Fruit fly (Drosophila melanogaster) whole organism, embryonic: Measurements from ENCODE around the gene CG42656.

Experiments
- Atf3 ChIP-seq: fragments of 200-800 bp; sonication (Bioruptor generic); optimal IDR thresholded peaks from 3 replicates; lab custom pipeline; 2016; ENCODE audit warnings: missing biosample characterization, missing genetic modification characterization
- Awh ChIP-seq: fragments of 200-800 bp; sonication (Bioruptor generic); IDR thresholded peaks from 2 replicates; pipeline ENCODE4, ENCODE4 v1.3.6; 2022; ENCODE audit warnings: missing biosample characterization, missing genetic modification characterization
- Blimp-1 ChIP-seq: fragments of 200-800 bp; sonication (Bioruptor generic); optimal IDR thresholded peaks from 3 replicates; lab custom pipeline; 2018; ENCODE audit warnings: missing biosample characterization, missing genetic modification characterization, mild to moderate bottlenecking, moderate library complexity, missing genetic modification reagents
- CG11247 ChIP-seq: fragments of 200-800 bp; sonication (Bioruptor generic); IDR thresholded peaks from 2 replicates; pipeline ENCODE4 v1.3.6; 2022; ENCODE audit warnings: missing biosample characterization, missing genetic modification characterization
- CG12155 ChIP-seq: fragments of 200-800 bp; sonication (Bioruptor generic); optimal IDR thresholded peaks from 3 replicates; lab custom pipeline; 2016; ENCODE audit warnings: missing biosample characterization, missing genetic modification characterization
- CG12744 ChIP-seq: fragments of 200-800 bp; sonication (Bioruptor generic); optimal IDR thresholded peaks from 2 replicates; lab custom pipeline; 2016; ENCODE audit warnings: missing biosample characterization, missing genetic modification characterization
- CG12942 ChIP-seq: fragments of 200-800 bp; sonication (Bioruptor generic); optimal IDR thresholded peaks from 3 replicates; lab custom pipeline; 2016; ENCODE audit warnings: missing biosample characterization, missing genetic modification characterization
- CG2678 ChIP-seq: fragments of 200-800 bp; sonication (Bioruptor generic); optimal IDR thresholded peaks from 3 replicates; lab custom pipeline; 2019; ENCODE audit warnings: missing biosample characterization, mild to moderate bottlenecking, missing genetic modification characterization, moderate library complexity
- CG31365 ChIP-seq: fragments of 200-800 bp; sonication (Bioruptor generic); optimal IDR thresholded peaks from 2 replicates; lab custom pipeline; 2018; ENCODE audit warnings: missing biosample characterization, mild to moderate bottlenecking, missing genetic modification characterization
- CG32767 ChIP-seq: fragments of 200-800 bp; sonication (Bioruptor generic); IDR thresholded peaks from 2 replicates; pipeline ENCODE4 v1.3.6; 2022; ENCODE audit warnings: missing biosample characterization, missing genetic modification characterization
- CG5245 ChIP-seq: fragments of 200-800 bp; sonication (Bioruptor generic); optimal IDR thresholded peaks from 3 replicates; lab custom pipeline; 2016; ENCODE audit warnings: missing biosample characterization, missing genetic modification characterization
- CG8281 ChIP-seq: fragments of 200-800 bp; sonication (Bioruptor generic); optimal IDR thresholded peaks from 2 replicates; lab custom pipeline; 2018; ENCODE audit warnings: missing biosample characterization, mild to moderate bottlenecking, missing genetic modification characterization, moderate library complexity
- CG8944 ChIP-seq: fragments of 200-800 bp; sonication (Bioruptor generic); optimal IDR thresholded peaks from 3 replicates; lab custom pipeline; 2016; ENCODE audit warnings: missing biosample characterization, missing genetic modification characterization
- CG9932 ChIP-seq: fragments of 200-800 bp; sonication (Bioruptor generic); IDR thresholded peaks from 2 replicates; pipeline ENCODE4 v1.3.6; 2022; ENCODE audit warnings: missing biosample characterization, missing genetic modification characterization
- Deaf1 ChIP-seq: fragments of 200-800 bp; optimal IDR thresholded peaks from 3 replicates; lab custom pipeline; 2019; ENCODE audit warnings: missing biosample characterization, mild to moderate bottlenecking, missing genetic modification characterization, moderate library complexity
- H2.0 ChIP-seq: fragments of 200-800 bp; sonication (Bioruptor generic); IDR thresholded peaks from 2 replicates; pipeline ENCODE4 v1.3.6; 2022; ENCODE audit warnings: missing biosample characterization, missing genetic modification characterization
- Hr51 ChIP-seq, 2 experiments: fragments of 200-800 bp; sonication (Bioruptor generic); optimal IDR thresholded peaks; 2 replicates in 1 of 2; 3 replicates in 1 of 2; lab custom pipeline; 2016 to 2018; ENCODE audit warnings: missing biosample characterization in 2 of 2, missing genetic modification characterization in 2 of 2, mild to moderate bottlenecking in 1 of 2, moderate library complexity in 1 of 2
- NK7.1 ChIP-seq: fragments of 200-800 bp; sonication (Bioruptor generic); optimal IDR thresholded peaks from 3 replicates; lab custom pipeline; 2016; ENCODE audit warnings: missing biosample characterization, missing genetic modification characterization
- PHDP ChIP-seq: fragments of 200-800 bp; sonication (Bioruptor generic); optimal IDR thresholded peaks from 3 replicates; lab custom pipeline; 2018; ENCODE audit warnings: missing biosample characterization, mild to moderate bottlenecking, missing genetic modification characterization, moderate library complexity
- Pdp1 ChIP-seq, 2 experiments: fragments of 200-800 bp; sonication (Bioruptor generic); optimal IDR thresholded peaks; 3 replicates each; lab custom pipeline; 2016; ENCODE audit warnings: missing biosample characterization in 2 of 2, missing genetic modification characterization in 2 of 2, mild to moderate bottlenecking in 1 of 2, moderate library complexity in 1 of 2
- Ravus ChIP-seq: fragments of 200-800 bp; sonication (Bioruptor generic); IDR thresholded peaks from 2 replicates; pipeline ENCODE4 v1.3.6; 2022; ENCODE audit warnings: missing biosample characterization, missing genetic modification characterization
- Sin3A ChIP-seq: fragments of >200 bp; optimal IDR thresholded peaks from 2 replicates; lab custom pipeline; 2018
- Trl ChIP-seq, 3 experiments: fragments of >200 bp in 2 of 3; fragments of 200-800 bp in 1 of 3; sonication (Bioruptor generic) in 1 of 3; optimal IDR thresholded peaks; 2 replicates in 1 of 3; 3 replicates in 2 of 3; lab custom pipeline; 2016 to 2017; ENCODE audit warnings: missing biosample characterization in 1 of 3, missing genetic modification characterization in 1 of 3
- Xbp1 ChIP-seq: fragments of 200-800 bp; sonication (Bioruptor generic); optimal IDR thresholded peaks from 3 replicates; lab custom pipeline; 2016; ENCODE audit warnings: missing biosample characterization, mild to moderate bottlenecking, missing genetic modification characterization
- Xrp1 ChIP-seq: fragments of 200-800 bp; sonication (Bioruptor generic); IDR thresholded peaks from 2 replicates; pipeline ENCODE4 v1.3.6; 2022; ENCODE audit warnings: missing biosample characterization, missing genetic modification characterization
- abd-A ChIP-seq: fragments of 200-800 bp; sonication (Bioruptor generic); optimal IDR thresholded peaks from 3 replicates; lab custom pipeline; 2019; ENCODE audit warnings: missing biosample characterization, mild to moderate bottlenecking, missing genetic modification characterization, moderate library complexity
- aop ChIP-seq: fragments of 200-800 bp; sonication (Bioruptor generic); IDR thresholded peaks from 2 replicates; pipeline ENCODE4 v1.3.6; 2022; ENCODE audit warnings: missing biosample characterization, missing genetic modification characterization
- ase ChIP-seq: fragments of 200-800 bp; sonication (Bioruptor generic); IDR thresholded peaks from 3 replicates; pipeline ENCODE4 v1.3.6; 2022; ENCODE audit warnings: missing biosample characterization, missing genetic modification characterization
- bcd ChIP-seq: fragments of 200-800 bp; sonication (Bioruptor generic); optimal IDR thresholded peaks from 2 replicates; lab custom pipeline; 2017; ENCODE audit warnings: missing biosample characterization, mild to moderate bottlenecking, missing genetic modification characterization
- cwo ChIP-seq: fragments of 200-800 bp; sonication (Bioruptor generic); optimal IDR thresholded peaks from 3 replicates; lab custom pipeline; 2017; ENCODE audit warnings: missing biosample characterization, missing genetic modification characterization, mild to moderate bottlenecking, moderate library complexity, missing genetic modification reagents
- da ChIP-seq: fragments of 200-800 bp; sonication (Bioruptor generic); optimal IDR thresholded peaks from 2 replicates; lab custom pipeline; 2016; ENCODE audit warnings: missing biosample characterization, missing genetic modification characterization
- dmrt99B ChIP-seq: fragments of 200-800 bp; sonication (Bioruptor generic); optimal IDR thresholded peaks from 2 replicates; lab custom pipeline; 2018; ENCODE audit warnings: missing biosample characterization, mild to moderate bottlenecking, missing genetic modification characterization, moderate library complexity
- esg ChIP-seq: fragments of 200-800 bp; sonication (Bioruptor generic); conservative IDR thresholded peaks from 2 replicates; pipeline ENCODE4 v1.3.6; 2022; ENCODE audit warnings: missing biosample characterization, missing genetic modification characterization
- ftz-f1 ChIP-seq: fragments of 200-800 bp; sonication (Bioruptor generic); optimal IDR thresholded peaks from 2 replicates; lab custom pipeline; 2016; ENCODE audit warnings: missing biosample characterization, missing genetic modification characterization
- gcm ChIP-seq: fragments of 200-800 bp; sonication (Bioruptor generic); optimal IDR thresholded peaks from 2 replicates; lab custom pipeline; 2019; ENCODE audit warnings: missing biosample characterization, mild to moderate bottlenecking, missing genetic modification characterization, moderate library complexity
- gcm2 ChIP-seq: fragments of 200-800 bp; sonication (Bioruptor generic); optimal IDR thresholded peaks from 2 replicates; lab custom pipeline; 2016; ENCODE audit warnings: missing biosample characterization, missing genetic modification characterization
- grau ChIP-seq: fragments of 200-800 bp; optimal IDR thresholded peaks from 3 replicates; lab custom pipeline; 2019; ENCODE audit warnings: missing biosample characterization, mild to moderate bottlenecking, missing genetic modification characterization, moderate library complexity
- h ChIP-seq: fragments of >200 bp; optimal IDR thresholded peaks from 2 replicates; lab custom pipeline; 2017
- ind ChIP-seq: fragments of 200-800 bp; sonication (Bioruptor generic); optimal IDR thresholded peaks from 3 replicates; lab custom pipeline; 2016; ENCODE audit warnings: missing biosample characterization, missing genetic modification characterization
- lilli ChIP-seq: fragments of 200-800 bp; sonication (Bioruptor generic); optimal IDR thresholded peaks from 3 replicates; lab custom pipeline; 2016; ENCODE audit warnings: missing biosample characterization, missing genetic modification characterization
- lmd ChIP-seq: fragments of 200-800 bp; sonication (Bioruptor generic); IDR thresholded peaks from 2 replicates; pipeline ENCODE4 v1.3.6; 2022; ENCODE audit warnings: missing biosample characterization, missing genetic modification characterization
- luna ChIP-seq: fragments of 200-800 bp; sonication (Bioruptor generic); optimal IDR thresholded peaks from 2 replicates; lab custom pipeline; 2016; ENCODE audit warnings: missing biosample characterization, missing genetic modification characterization
- nmo ChIP-seq: fragments of 200-800 bp; sonication (Bioruptor generic); optimal IDR thresholded peaks from 2 replicates; lab custom pipeline; 2018; ENCODE audit warnings: missing biosample characterization, mild to moderate bottlenecking, missing genetic modification characterization, moderate library complexity
- onecut ChIP-seq: fragments of 200-800 bp; sonication (Bioruptor generic); IDR thresholded peaks from 2 replicates; pipeline ENCODE4 v1.3.6; 2022; ENCODE audit warnings: missing biosample characterization, missing genetic modification characterization
- psq ChIP-seq: fragments of 200-800 bp; sonication (Bioruptor generic); optimal IDR thresholded peaks from 2 replicates; lab custom pipeline; 2017; ENCODE audit warnings: missing biosample characterization, missing genetic modification characterization
- pum ChIP-seq: fragments of 200-800 bp; sonication (Bioruptor generic); optimal IDR thresholded peaks from 2 replicates; lab custom pipeline; 2016; ENCODE audit warnings: missing biosample characterization, missing genetic modification characterization
- schlank ChIP-seq: fragments of 200-800 bp; sonication (Bioruptor generic); optimal IDR thresholded peaks from 2 replicates; lab custom pipeline; 2018; ENCODE audit warnings: missing biosample characterization, mild to moderate bottlenecking, missing genetic modification characterization
- seq ChIP-seq: fragments of 200-800 bp; sonication (Bioruptor generic); IDR thresholded peaks from 2 replicates; pipeline ENCODE4 v1.3.6; 2022; ENCODE audit warnings: missing biosample characterization, missing genetic modification characterization
- tap ChIP-seq: fragments of 200-800 bp; optimal IDR thresholded peaks from 3 replicates; lab custom pipeline; 2019; ENCODE audit warnings: missing biosample characterization, mild to moderate bottlenecking, missing genetic modification characterization, moderate library complexity
- unpg ChIP-seq: fragments of 200-800 bp; sonication (Bioruptor generic); optimal IDR thresholded peaks from 3 replicates; lab custom pipeline; 2018; ENCODE audit warnings: missing biosample characterization, mild to moderate bottlenecking, missing genetic modification characterization, moderate library complexity
- usp ChIP-seq: fragments of >200 bp; optimal IDR thresholded peaks from 2 replicates; lab custom pipeline; 2017; ENCODE audit warnings: missing biosample characterization, missing genetic modification characterization
- vvl ChIP-seq: fragments of 200-800 bp; sonication (Bioruptor generic); IDR thresholded peaks from 2 replicates; pipeline ENCODE4 v1.3.6; 2022; ENCODE audit warnings: missing biosample characterization, missing genetic modification characterization

Gene CG42656

dm6 chr3R:7500513-7500912 lies 7.4 kb upstream of the CG42656 start (continued):
- TF ChIP-seq Trl (optimal IDR thresholded peaks at IDR 0.05; lab: Kevin White, UChicago) (no peak), Trl (GFP tag; optimal IDR thresholded peaks at IDR 0.05; lab: Kevin White, UChicago) (no peak), CG12744 (GFP tag; lab: Kevin White, UChicago) (no peak), da (GFP tag; lab: Kevin White, UChicago) (no peak), esg (GFP tag; lab: Robert Waterston, UW) (0 out of 2 replicates have a peak, but pooled peaks have one; percentile 20), vvl (no peak; the same call in 1 of the 2 replicates), luna (GFP tag; lab: Kevin White, UChicago) (no peak), tap (tag; lab: Kevin White, UChicago) (no peak), CG2678 (tag; lab: Kevin White, UChicago) (peak; percentile 28), CG31365 (tag; lab: Kevin White, UChicago) (no peak), ftz-f1 (GFP tag; lab: Kevin White, UChicago) (no peak), unpg (GFP tag; lab: Kevin White, UChicago) (no peak), Deaf1 (tag; lab: Kevin White, UChicago) (no peak), grau (tag; lab: Kevin White, UChicago) (peak; percentile 44), lmd (GFP tag; lab: Robert Waterston, UW) (peak; percentile 24; the same call in 1 of the 2 replicates), pum (GFP tag; lab: Kevin White, UChicago) (no peak), Atf3 (no peak), H2.0 (peak; percentile 54), Xrp1 (no peak), ind (peak; percentile 36), CG8944 (GFP tag; lab: Kevin White, UChicago) (no peak), ase (GFP tag; lab: Robert Waterston, UW) (no peak), PHDP (tag; lab: Kevin White, UChicago) (peak; percentile 52), CG12942 (GFP tag; lab: Kevin White, UChicago) (no peak), cwo (peak; percentile 6), seq (no peak), schlank (tag; lab: Kevin White, UChicago) (no peak), CG9932 (peak; percentile 65), CG12155 (GFP tag; lab: Kevin White, UChicago) (peak; percentile 42), lilli (GFP tag; lab: Kevin White, UChicago) (peak; percentile 59), psq (GFP tag; lab: Kevin White, UChicago) (no peak), CG32767 (GFP tag; lab: Robert Waterston, UW) (0 out of 2 replicates have a peak, but pooled peaks have one; percentile 40), abd-A (tag; lab: Kevin White, UChicago) (no peak), Sin3A (no peak), CG11247 (GFP tag; lab: Robert Waterston, UW) (peak; percentile 17; the same call in 1 of the 2 replicates), Blimp-1 (no peak), NK7.1 (GFP tag; lab: Kevin White, UChicago) (no peak), nmo (GFP tag; lab: Kevin White, UChicago) (peak; percentile 16), CG8281 (tag; lab: Kevin White, UChicago) (no peak), gcm (GFP tag; lab: Kevin White, UChicago) (no peak), Pdp1 (GFP tag; optimal IDR thresholded peaks at IDR 0.05; lab: Kevin White, UChicago) (peak in 1 of 2 experiments; percentile 9), Ravus (GFP tag; lab: Robert Waterston, UW) (no peak; the same call in 1 of the 2 replicates), Xbp1 (peak; percentile 31), h (no peak), gcm2 (GFP tag; lab: Kevin White, UChicago) (no peak), CG5245 (no peak), onecut (GFP tag; lab: Robert Waterston, UW) (no peak), Hr51 (GFP tag; optimal IDR thresholded peaks at IDR 0.05; lab: Kevin White, UChicago) (peak in 1 of 2 experiments; percentile 54), Awh (GFP tag; lab: Robert Waterston, UW) (no peak), usp (GFP tag; lab: Kevin White, UChicago) (no peak), bcd (GFP tag; lab: Kevin White, UChicago) (peak; percentile 17), aop (GFP tag; lab: Robert Waterston, UW) (no peak), dmrt99B (tag; lab: Kevin White, UChicago) (peak; percentile 15)
